Worm (Caenorhabditis elegans) whole organism, young adult: ENCODE results near the gene W09D6.4.

Experiments used
- B0019.2 ChIP-seq: fragments of 200-800 bp; sonication (Bioruptor generic); conservative IDR thresholded peaks from 2 replicates; pipeline ENCODE4 v1.3.6; 2022; ENCODE audit warnings: missing genetic modification reagents, missing genetic modification characterization, missing compliant biosample characterization
- B0035.1 ChIP-seq: sonication (generic microtip); optimal IDR thresholded peaks from 2 replicates; lab custom pipeline; 2016; ENCODE audit warnings: missing genetic modification characterization, mild to moderate bottlenecking, missing compliant biosample characterization, missing genotype, missing genetic modification reagents
- C06A6.2 ChIP-seq: fragments of 200-800 bp; sonication (Bioruptor generic); conservative IDR thresholded peaks from 2 replicates; pipeline ENCODE4 v1.3.6; 2022; ENCODE audit warnings: missing genetic modification characterization, missing compliant biosample characterization
- C17E4.6 ChIP-seq: fragments of 200-800 bp; sonication (Bioruptor generic); IDR thresholded peaks from 2 replicates; pipeline ENCODE4 v1.3.6; 2022; ENCODE audit warnings: missing genetic modification reagents, missing genetic modification characterization, missing compliant biosample characterization
- D2030.7 ChIP-seq: fragments of 200-800 bp; sonication (Bioruptor generic); IDR thresholded peaks from 2 replicates; pipeline ENCODE4 v1.3.6; 2022; ENCODE audit warnings: missing genetic modification reagents, missing genetic modification characterization, missing compliant biosample characterization
- F22D6.2 ChIP-seq: sonication (generic microtip); optimal IDR thresholded peaks from 2 replicates; lab custom pipeline; 2016; ENCODE audit warnings: mild to moderate bottlenecking, missing genetic modification characterization, missing compliant biosample characterization
- F33H1.4 ChIP-seq: fragments of 200-800 bp; sonication (Bioruptor generic); IDR thresholded peaks from 2 replicates; pipeline ENCODE4 v1.3.6; 2022; ENCODE audit warnings: missing genetic modification reagents, missing genetic modification characterization, missing compliant biosample characterization
- F37B4.10 ChIP-seq: fragments of 200-800 bp; sonication (Bioruptor generic); IDR thresholded peaks from 2 replicates; pipeline ENCODE4 v1.3.6; 2022; ENCODE audit warnings: missing genetic modification characterization, missing compliant biosample characterization
- F52B5.7 ChIP-seq: sonication (generic microtip); optimal IDR thresholded peaks from 2 replicates; lab custom pipeline; 2016; ENCODE audit warnings: mild to moderate bottlenecking, missing genetic modification characterization, missing compliant biosample characterization
- K11D2.4 ChIP-seq: fragments of 200-800 bp; sonication (Bioruptor generic); IDR thresholded peaks from 2 replicates; pipeline ENCODE4 v1.3.6; 2022; ENCODE audit warnings: missing genetic modification reagents, missing genetic modification characterization, missing compliant biosample characterization
- K12H6.12 ChIP-seq: fragments of 200-800 bp; sonication (Bioruptor generic); optimal IDR thresholded peaks from 2 replicates; lab custom pipeline; 2018; ENCODE audit warnings: mild to moderate bottlenecking, missing genetic modification characterization, missing compliant biosample characterization
- Y53G8AR.9 ChIP-seq: fragments of 200-800 bp; sonication (Bioruptor generic); conservative IDR thresholded peaks from 2 replicates; pipeline ENCODE4 v1.3.6; 2022; ENCODE audit warnings: missing genetic modification reagents, missing genetic modification characterization, missing compliant biosample characterization
- ZK185.1 ChIP-seq: sonication (generic microtip); optimal IDR thresholded peaks from 2 replicates; lab custom pipeline; 2016; ENCODE audit warnings: mild to moderate bottlenecking, missing genetic modification characterization, missing compliant biosample characterization; ENCODE audit not compliant: poor library complexity, severe bottlenecking
- attf-5 ChIP-seq: fragments of 200-800 bp; sonication (Bioruptor generic); optimal IDR thresholded peaks from 2 replicates; lab custom pipeline; 2018; ENCODE audit warnings: mild to moderate bottlenecking, missing genetic modification characterization, missing compliant biosample characterization
- bed-1 ChIP-seq: fragments of 200-800 bp; sonication (Bioruptor generic); IDR thresholded peaks from 2 replicates; pipeline ENCODE4 v1.3.6; 2022; ENCODE audit warnings: missing genetic modification reagents, missing genetic modification characterization, missing compliant biosample characterization
- cebp-1 ChIP-seq, 2 experiments: fragments of 200-800 bp in 1 of 2; sonication (Bioruptor generic) in 1 of 2; sonication (generic microtip) in 1 of 2; IDR thresholded peaks in 1 of 2; optimal IDR thresholded peaks in 1 of 2; 2 replicates each; pipeline versions ENCODE4 v1.3.6 to Lab custom; 2017 to 2022; ENCODE audit warnings: missing compliant biosample characterization in 2 of 2, missing genetic modification characterization in 2 of 2, mild to moderate bottlenecking in 1 of 2, missing genetic modification reagents in 1 of 2, moderate library complexity in 1 of 2
- ceh-100 ChIP-seq: fragments of 200-800 bp; sonication (Bioruptor generic); IDR thresholded peaks from 2 replicates; pipeline ENCODE4 v1.3.6; 2022; ENCODE audit warnings: missing genetic modification reagents, missing genetic modification characterization, missing compliant biosample characterization
- ceh-79 ChIP-seq: sonication (generic microtip); optimal IDR thresholded peaks from 2 replicates; lab custom pipeline; 2017; ENCODE audit warnings: mild to moderate bottlenecking, missing genetic modification characterization, missing compliant biosample characterization
- chd-7 ChIP-seq: sonication (generic microtip); optimal IDR thresholded peaks from 2 replicates; lab custom pipeline; 2016; ENCODE audit warnings: mild to moderate bottlenecking, missing genetic modification characterization, moderate library complexity, missing compliant biosample characterization
- die-1 ChIP-seq: sonication (generic microtip); optimal IDR thresholded peaks from 2 replicates; lab custom pipeline; 2016; ENCODE audit warnings: missing genotype, mild to moderate bottlenecking, missing genetic modification characterization, missing compliant biosample characterization
- ets-4 ChIP-seq: fragments of 200-800 bp; sonication (Bioruptor generic); optimal IDR thresholded peaks from 2 replicates; lab custom pipeline; 2018; ENCODE audit warnings: mild to moderate bottlenecking, missing genetic modification characterization, missing compliant biosample characterization
- hsf-1 ChIP-seq: fragments of 200-800 bp; sonication (Bioruptor generic); IDR thresholded peaks from 2 replicates; pipeline ENCODE4 v1.3.6; 2022; ENCODE audit warnings: missing genetic modification reagents, missing genetic modification characterization, missing compliant biosample characterization
- let-526 ChIP-seq: fragments of 200-800 bp; sonication (Bioruptor generic); IDR thresholded peaks from 2 replicates; pipeline ENCODE4 v1.3.6; 2022; ENCODE audit warnings: missing genetic modification reagents, missing genetic modification characterization, missing compliant biosample characterization
- let-607 ChIP-seq, 2 experiments: fragments of 200-800 bp in 1 of 2; sonication (Bioruptor generic) in 1 of 2; sonication (generic microtip) in 1 of 2; optimal IDR thresholded peaks; 2 replicates each; lab custom pipeline; 2016 to 2018; ENCODE audit warnings: mild to moderate bottlenecking in 2 of 2, missing compliant biosample characterization in 2 of 2, missing genetic modification characterization in 2 of 2, moderate library complexity in 2 of 2, missing genotype in 1 of 2
- lin-54 ChIP-seq: fragments of 200-800 bp; sonication (Bioruptor generic); optimal IDR thresholded peaks from 2 replicates; lab custom pipeline; 2018; ENCODE audit warnings: mild to moderate bottlenecking, missing genetic modification characterization, missing compliant biosample characterization
- lsl-1 ChIP-seq: fragments of 200-800 bp; sonication (Bioruptor generic); optimal IDR thresholded peaks from 2 replicates; lab custom pipeline; 2018; ENCODE audit warnings: mild to moderate bottlenecking, missing genetic modification characterization, moderate library complexity, missing compliant biosample characterization
- madf-3 ChIP-seq: fragments of 200-800 bp; sonication (Bioruptor generic); IDR thresholded peaks from 2 replicates; pipeline ENCODE4 v1.3.6; 2022; ENCODE audit warnings: missing genetic modification reagents, missing genetic modification characterization, missing compliant biosample characterization
- madf-6 ChIP-seq: fragments of 200-800 bp; sonication (Bioruptor generic); IDR thresholded peaks from 2 replicates; pipeline ENCODE4 v1.3.6; 2022; ENCODE audit warnings: missing genetic modification reagents, missing genetic modification characterization, missing compliant biosample characterization
- mcd-1 ChIP-seq: fragments of 200-800 bp; sonication (Bioruptor generic); IDR thresholded peaks from 2 replicates; pipeline ENCODE4 v1.3.6; 2022; ENCODE audit warnings: missing genetic modification reagents, missing genetic modification characterization, missing compliant biosample characterization
- nfyb-1 ChIP-seq: fragments of 200-800 bp; sonication (Bioruptor generic); IDR thresholded peaks from 2 replicates; pipeline ENCODE4 v1.3.6; 2022; ENCODE audit warnings: missing genetic modification reagents, missing genetic modification characterization, missing compliant biosample characterization
- nhr-179 ChIP-seq: sonication (generic microtip); optimal IDR thresholded peaks from 2 replicates; lab custom pipeline; 2016; ENCODE audit warnings: mild to moderate bottlenecking, missing genetic modification characterization, missing compliant biosample characterization
- nhr-27 ChIP-seq: fragments of 200-800 bp; sonication (Bioruptor generic); optimal IDR thresholded peaks from 2 replicates; lab custom pipeline; 2018; ENCODE audit warnings: mild to moderate bottlenecking, missing genetic modification characterization, moderate library complexity, missing compliant biosample characterization
- nhr-90 ChIP-seq: sonication (generic microtip); optimal IDR thresholded peaks from 2 replicates; lab custom pipeline; 2016; ENCODE audit warnings: missing genotype, mild to moderate bottlenecking, missing genetic modification characterization, missing compliant biosample characterization
- pbrm-1 ChIP-seq: fragments of 200-800 bp; sonication (Bioruptor generic); IDR thresholded peaks from 2 replicates; pipeline ENCODE4 v1.3.6; 2022; ENCODE audit warnings: missing genetic modification reagents, missing genetic modification characterization, missing compliant biosample characterization
- rec-8 ChIP-seq, 2 experiments: sonication (generic microtip); optimal IDR thresholded peaks; 2 replicates each; lab custom pipeline; 2016; ENCODE audit warnings: mild to moderate bottlenecking in 2 of 2, missing genetic modification characterization in 2 of 2, missing genetic modification reagents in 2 of 2, missing genotype in 2 of 2, missing biosample characterization in 1 of 2, missing compliant biosample characterization in 1 of 2, moderate library complexity in 1 of 2
- repo-1 ChIP-seq: sonication (generic microtip); optimal IDR thresholded peaks from 2 replicates; lab custom pipeline; 2017; ENCODE audit warnings: mild to moderate bottlenecking, missing genetic modification characterization, missing compliant biosample characterization
- snpc-1.3 ChIP-seq: sonication (generic microtip); optimal IDR thresholded peaks from 2 replicates; lab custom pipeline; 2017; ENCODE audit warnings: missing genetic modification characterization, mild to moderate bottlenecking, missing compliant biosample characterization, antibody characterized with exemption, moderate library complexity, missing genotype, missing genetic modification reagents; ENCODE audit not compliant: insufficient read depth
- snpc-4 ChIP-seq, 5 experiments: fragments of 150-350 bp in 1 of 5; sonication (generic microtip) in 4 of 5; optimal IDR thresholded peaks; 2 replicates each; lab custom pipeline; 2014 to 2018; ENCODE audit warnings: missing genetic modification characterization in 5 of 5, missing biosample characterization in 3 of 5, antibody characterized with exemption in 2 of 5, mild to moderate bottlenecking in 2 of 5, missing compliant biosample characterization in 2 of 5, missing genotype in 2 of 5, moderate library complexity in 2 of 5, missing genetic modification reagents in 1 of 5
- sptf-2 ChIP-seq: fragments of 200-800 bp; sonication (Bioruptor generic); optimal IDR thresholded peaks from 2 replicates; lab custom pipeline; 2018; ENCODE audit warnings: mild to moderate bottlenecking, missing genetic modification characterization, missing compliant biosample characterization
- tbp1 ChIP-seq: fragments of 200-800 bp; sonication (Bioruptor generic); optimal IDR thresholded peaks from 2 replicates; lab custom pipeline; 2018; ENCODE audit warnings: mild to moderate bottlenecking, missing genetic modification characterization, missing compliant biosample characterization
- tlf-1 ChIP-seq: fragments of 200-800 bp; sonication (Bioruptor generic); optimal IDR thresholded peaks from 2 replicates; lab custom pipeline; 2018; ENCODE audit warnings: mild to moderate bottlenecking, missing genetic modification characterization, missing compliant biosample characterization
- unc-62 ChIP-seq: fragments of 150-350 bp; optimal IDR thresholded peaks from 2 replicates; lab custom pipeline; 2014; ENCODE audit warnings: missing biosample characterization, missing genetic modification reagents, missing genetic modification characterization
- zfh-2 ChIP-seq: fragments of 200-800 bp; sonication (Bioruptor generic); conservative IDR thresholded peaks from 2 replicates; pipeline ENCODE4 v1.3.6; 2022; ENCODE audit warnings: missing genetic modification reagents, missing genetic modification characterization, missing compliant biosample characterization
- ztf-18 ChIP-seq: sonication (generic microtip); optimal IDR thresholded peaks from 2 replicates; lab custom pipeline; 2016; ENCODE audit warnings: missing genotype, mild to moderate bottlenecking, missing genetic modification characterization, missing compliant biosample characterization
- ztf-26 ChIP-seq: sonication (generic microtip); optimal IDR thresholded peaks from 2 replicates; lab custom pipeline; 2017; ENCODE audit warnings: missing genetic modification characterization, missing compliant biosample characterization
- ztf-3 ChIP-seq: fragments of 200-800 bp; sonication (Bioruptor generic); optimal IDR thresholded peaks from 2 replicates; lab custom pipeline; 2018; ENCODE audit warnings: mild to moderate bottlenecking, missing genetic modification characterization, missing compliant biosample characterization

Gene W09D6.4

ce11 chrIII:11110756-11111155 is 31.2 kb downstream of the W09D6.4 start:
- TF ChIP-seq ets-4 (GFP tag; lab: Kevin White, UChicago) (no peak), snpc-1.3 (tag; lab: Kevin White, UChicago) (no peak), B0019.2 (GFP tag; lab: Robert Waterston, UW) (no peak), nhr-90 (tag; lab: Kevin White, UChicago) (no peak), F37B4.10 (GFP tag; lab: Robert Waterston, UW) (0 out of 2 replicates have a peak, but pooled peaks have one; percentile 56), let-607 (tag; optimal IDR thresholded peaks at IDR 0.05; lab: Kevin White, UChicago) (peak in 1 of 2 experiments; percentile 22), ztf-3 (GFP tag; lab: Kevin White, UChicago) (no peak), B0035.1 (tag; lab: Kevin White, UChicago) (no peak), snpc-4 (GFP tag; optimal IDR thresholded peaks at IDR 0.05; lab: Kevin White, UChicago) (no peak), snpc-4 (tag; optimal IDR thresholded peaks at IDR 0.05; lab: Kevin White, UChicago) (peak; percentile 0 to 64 (median 44)), ZK185.1 (tag; lab: Kevin White, UChicago) (peak; percentile 60), madf-6 (GFP tag; lab: Robert Waterston, UW) (peak; percentile 63), nhr-27 (tag; lab: Kevin White, UChicago) (no peak), lsl-1 (GFP tag; lab: Kevin White, UChicago) (peak; percentile 53), chd-7 (tag; lab: Kevin White, UChicago) (no peak), ceh-100 (GFP tag; lab: Robert Waterston, UW) (peak; percentile 88), C06A6.2 (GFP tag; lab: Robert Waterston, UW) (no peak), D2030.7 (GFP tag; lab: Robert Waterston, UW) (peak; percentile 49; the same call in 1 of the 2 replicates), nhr-179 (tag; lab: Kevin White, UChicago) (no peak), attf-5 (peak; percentile 61), F22D6.2 (no peak), F52B5.7 (tag; lab: Kevin White, UChicago) (no peak), madf-3 (GFP tag; lab: Robert Waterston, UW) (0 out of 2 replicates have a peak, but pooled peaks have one; percentile 56), repo-1 (tag; lab: Kevin White, UChicago) (peak; percentile 36), die-1 (tag; lab: Kevin White, UChicago) (no peak), unc-62 (no peak), bed-1 (GFP tag; lab: Robert Waterston, UW) (no peak), F33H1.4 (GFP tag; lab: Robert Waterston, UW) (peak; percentile 51; the same call in 1 of the 2 replicates), nfyb-1 (GFP tag; lab: Robert Waterston, UW) (0 out of 2 replicates have a peak, but pooled peaks have one; percentile 28), cebp-1 (GFP tag; IDR thresholded peaks at IDR 0.05; lab: Robert Waterston, UW) (no peak), cebp-1 (tag; optimal IDR thresholded peaks at IDR 0.05; lab: Kevin White, UChicago) (peak; percentile 68), ztf-18 (tag; lab: Kevin White, UChicago) (peak; percentile 91), pbrm-1 (peak; percentile 65; the same call in 1 of the 2 replicates), sptf-2 (GFP tag; lab: Kevin White, UChicago) (no peak), mcd-1 (GFP tag; lab: Robert Waterston, UW) (peak; percentile 91), tbp1 (peak; percentile 54), rec-8 (tag; optimal IDR thresholded peaks at IDR 0.05; lab: Kevin White, UChicago) (peak in 1 of 2 experiments; percentile 1), K11D2.4 (GFP tag; lab: Robert Waterston, UW) (peak; percentile 66), lin-54 (GFP tag; lab: Kevin White, UChicago) (peak; percentile 78), zfh-2 (GFP tag; lab: Robert Waterston, UW) (no peak), let-526 (peak; percentile 56; the same call in 1 of the 2 replicates), hsf-1 (GFP tag; lab: Robert Waterston, UW) (0 out of 2 replicates have a peak, but pooled peaks have one; percentile 16), K12H6.12 (tag; lab: Kevin White, UChicago) (peak; percentile 54), Y53G8AR.9 (GFP tag; lab: Robert Waterston, UW) (peak; percentile 62; the same call in 1 of the 2 replicates), C17E4.6 (0 out of 2 replicates have a peak, but pooled peaks have one; percentile 25), ceh-79 (tag; lab: Kevin White, UChicago) (no peak), tlf-1 (GFP tag; lab: Kevin White, UChicago) (peak; percentile 62), ztf-26 (peak; percentile 63)
